Fruit fly (Drosophila melanogaster) whole organism, embryonic: ENCODE measurements around the gene Smu1.

Experiments
- Adf1 ChIP-seq: fragments of 200-800 bp; sonication (Bioruptor generic); IDR thresholded peaks from 2 replicates; pipeline ENCODE4 v1.3.6; 2022; ENCODE audit warnings: missing biosample characterization, missing genetic modification characterization
- BEAF-32 ChIP-seq: fragments of 200-800 bp; sonication (Bioruptor generic); optimal IDR thresholded peaks from 3 replicates; lab custom pipeline; 2017; ENCODE audit warnings: missing biosample characterization, missing genetic modification characterization, mild to moderate bottlenecking, moderate library complexity, missing genetic modification reagents
- CG11247 ChIP-seq: fragments of 200-800 bp; sonication (Bioruptor generic); IDR thresholded peaks from 2 replicates; pipeline ENCODE4 v1.3.6; 2022; ENCODE audit warnings: missing biosample characterization, missing genetic modification characterization
- CG12299 ChIP-seq: fragments of 200-800 bp; sonication (Bioruptor generic); optimal IDR thresholded peaks from 2 replicates; lab custom pipeline; 2018; ENCODE audit warnings: missing biosample characterization, mild to moderate bottlenecking, missing genetic modification characterization
- CG12942 ChIP-seq: fragments of 200-800 bp; sonication (Bioruptor generic); optimal IDR thresholded peaks from 3 replicates; lab custom pipeline; 2016; ENCODE audit warnings: missing biosample characterization, missing genetic modification characterization
- CG13287 ChIP-seq: fragments of 200-800 bp; sonication (Bioruptor generic); IDR thresholded peaks from 2 replicates; pipeline ENCODE4 v1.3.6; 2022; ENCODE audit warnings: missing biosample characterization, missing genetic modification characterization; ENCODE audit not compliant: partially characterized antibody
- CG13624 ChIP-seq: fragments of 200-800 bp; sonication (Bioruptor generic); optimal IDR thresholded peaks from 2 replicates; lab custom pipeline; 2016; ENCODE audit warnings: missing biosample characterization, missing genetic modification characterization
- CG13775 ChIP-seq: fragments of 200-800 bp; sonication (Bioruptor generic); optimal IDR thresholded peaks from 3 replicates; lab custom pipeline; 2017; ENCODE audit warnings: missing biosample characterization, mild to moderate bottlenecking, missing genetic modification characterization
- CG14050 ChIP-seq: fragments of 200-800 bp; sonication (Bioruptor generic); IDR thresholded peaks from 3 replicates; pipeline ENCODE4 v1.3.6; 2022; ENCODE audit warnings: missing biosample characterization, missing genetic modification characterization
- CG14710 ChIP-seq: fragments of 200-800 bp; sonication (Bioruptor generic); optimal IDR thresholded peaks from 3 replicates; lab custom pipeline; 2019; ENCODE audit warnings: missing biosample characterization, mild to moderate bottlenecking, missing genetic modification characterization, moderate library complexity
- CG16779 ChIP-seq: fragments of 200-800 bp; sonication (Bioruptor generic); IDR thresholded peaks from 2 replicates; pipeline ENCODE4 v1.3.6; 2022; ENCODE audit warnings: missing biosample characterization, missing genetic modification characterization
- CG17328 ChIP-seq: fragments of 200-800 bp; sonication (Bioruptor generic); IDR thresholded peaks from 2 replicates; pipeline ENCODE4 v1.3.6; 2022; ENCODE audit warnings: missing biosample characterization, missing genetic modification characterization
- CG17359 ChIP-seq: fragments of 200-800 bp; sonication (Bioruptor generic); optimal IDR thresholded peaks from 3 replicates; lab custom pipeline; 2018; ENCODE audit warnings: missing biosample characterization, mild to moderate bottlenecking, missing genetic modification characterization, moderate library complexity
- CG18476 ChIP-seq: fragments of 200-800 bp; sonication (Bioruptor generic); optimal IDR thresholded peaks from 2 replicates; lab custom pipeline; 2016; ENCODE audit warnings: missing biosample characterization, mild to moderate bottlenecking, missing genetic modification characterization
- CG18599 ChIP-seq: fragments of 200-800 bp; sonication (Bioruptor generic); optimal IDR thresholded peaks from 3 replicates; lab custom pipeline; 2017; ENCODE audit warnings: missing biosample characterization, missing genetic modification characterization, mild to moderate bottlenecking, moderate library complexity, missing genetic modification reagents
- CG2712 ChIP-seq: fragments of 200-800 bp; optimal IDR thresholded peaks from 3 replicates; lab custom pipeline; 2019; ENCODE audit warnings: missing biosample characterization, mild to moderate bottlenecking, missing genetic modification characterization, moderate library complexity
- CG33213 ChIP-seq: fragments of 200-800 bp; sonication (Bioruptor generic); optimal IDR thresholded peaks from 3 replicates; lab custom pipeline; 2016; ENCODE audit warnings: missing biosample characterization, missing genetic modification characterization
- CG42726 ChIP-seq: fragments of 200-800 bp; sonication (Bioruptor generic); IDR thresholded peaks from 2 replicates; pipeline ENCODE4 v1.3.6; 2022; ENCODE audit warnings: missing biosample characterization, missing genetic modification characterization; ENCODE audit not compliant: partially characterized antibody
- CG4360 ChIP-seq: fragments of 200-800 bp; sonication (Bioruptor generic); IDR thresholded peaks from 2 replicates; pipeline ENCODE4 v1.3.6; 2022; ENCODE audit warnings: missing biosample characterization, missing genetic modification characterization
- CG5180 ChIP-seq: fragments of 200-800 bp; sonication (Bioruptor generic); optimal IDR thresholded peaks from 3 replicates; lab custom pipeline; 2017; ENCODE audit warnings: missing biosample characterization, missing genetic modification characterization, mild to moderate bottlenecking, moderate library complexity, missing genetic modification reagents
- CG6791 ChIP-seq: fragments of 200-800 bp; sonication (Bioruptor generic); IDR thresholded peaks from 3 replicates; pipeline ENCODE4 v1.3.6; 2022; ENCODE audit warnings: missing biosample characterization, missing genetic modification characterization; ENCODE audit not compliant: partially characterized antibody
- CG8924 ChIP-seq: fragments of 200-800 bp; optimal IDR thresholded peaks from 3 replicates; lab custom pipeline; 2019; ENCODE audit warnings: missing biosample characterization, mild to moderate bottlenecking, missing genetic modification characterization, moderate library complexity
- Dek ChIP-seq: fragments of 200-800 bp; sonication (Bioruptor generic); optimal IDR thresholded peaks from 3 replicates; lab custom pipeline; 2019; ENCODE audit warnings: missing biosample characterization, mild to moderate bottlenecking, missing genetic modification characterization, moderate library complexity
- HHEX ChIP-seq: fragments of 200-800 bp; sonication (Bioruptor generic); optimal IDR thresholded peaks from 3 replicates; lab custom pipeline; 2017; ENCODE audit warnings: missing biosample characterization, mild to moderate bottlenecking, missing genetic modification characterization, missing genetic modification reagents
- Hey ChIP-seq: fragments of 200-800 bp; sonication (Bioruptor generic); optimal IDR thresholded peaks from 3 replicates; lab custom pipeline; 2018; ENCODE audit warnings: missing biosample characterization, mild to moderate bottlenecking, missing genetic modification characterization
- Hr39 ChIP-seq: fragments of >200 bp; optimal IDR thresholded peaks from 2 replicates; lab custom pipeline; 2017
- MTF-1 ChIP-seq: fragments of 200-800 bp; sonication (Bioruptor generic); optimal IDR thresholded peaks from 2 replicates; lab custom pipeline; 2018; ENCODE audit warnings: missing biosample characterization, mild to moderate bottlenecking, missing genetic modification characterization, borderline replicate concordance
- NC2α ChIP-seq: fragments of 200-800 bp; sonication (Bioruptor generic); optimal IDR thresholded peaks from 2 replicates; lab custom pipeline; 2016; ENCODE audit warnings: missing biosample characterization, missing genetic modification characterization
- Nf-YB ChIP-seq: fragments of 200-800 bp; sonication (Bioruptor generic); optimal IDR thresholded peaks from 3 replicates; lab custom pipeline; 2019; ENCODE audit warnings: missing biosample characterization, mild to moderate bottlenecking, missing genetic modification characterization, moderate library complexity
- NfI ChIP-seq: fragments of 200-800 bp; sonication (Bioruptor generic); optimal IDR thresholded peaks from 3 replicates; lab custom pipeline; 2018; ENCODE audit warnings: missing biosample characterization, mild to moderate bottlenecking, missing genetic modification characterization, moderate library complexity
- Optix ChIP-seq: fragments of 200-800 bp; sonication (Bioruptor generic); IDR thresholded peaks from 3 replicates; pipeline ENCODE4 v1.3.6; 2022; ENCODE audit warnings: missing biosample characterization, missing genetic modification characterization
- Sin3A ChIP-seq: fragments of >200 bp; optimal IDR thresholded peaks from 2 replicates; lab custom pipeline; 2018
- ci ChIP-seq: fragments of 200-800 bp; sonication (Bioruptor generic); IDR thresholded peaks from 3 replicates; pipeline ENCODE4 v1.3.6; 2022; ENCODE audit warnings: missing biosample characterization, missing genetic modification characterization
- exex ChIP-seq: fragments of 200-800 bp; sonication (Bioruptor generic); optimal IDR thresholded peaks from 4 replicates; lab custom pipeline; 2018; ENCODE audit warnings: missing biosample characterization, mild to moderate bottlenecking, missing genetic modification characterization, moderate library complexity
- fd64A ChIP-seq: fragments of 200-800 bp; sonication (Bioruptor generic); optimal IDR thresholded peaks from 3 replicates; lab custom pipeline; 2018; ENCODE audit warnings: missing biosample characterization, mild to moderate bottlenecking, missing genetic modification characterization
- fru ChIP-seq: fragments of >200 bp; optimal IDR thresholded peaks from 2 replicates; lab custom pipeline; 2017
- gsb ChIP-seq: fragments of 200-800 bp; sonication (Bioruptor generic); IDR thresholded peaks from 2 replicates; pipeline ENCODE4 v1.3.6; 2022; ENCODE audit warnings: missing biosample characterization, missing genetic modification characterization
- her ChIP-seq: fragments of 200-800 bp; sonication (Bioruptor generic); optimal IDR thresholded peaks from 2 replicates; lab custom pipeline; 2016; ENCODE audit warnings: missing biosample characterization, missing genetic modification characterization
- ind ChIP-seq: fragments of 200-800 bp; sonication (Bioruptor generic); optimal IDR thresholded peaks from 3 replicates; lab custom pipeline; 2016; ENCODE audit warnings: missing biosample characterization, missing genetic modification characterization
- jing ChIP-seq: fragments of 200-800 bp; sonication (Bioruptor generic); optimal IDR thresholded peaks from 2 replicates; lab custom pipeline; 2018; ENCODE audit warnings: missing biosample characterization, mild to moderate bottlenecking, missing genetic modification characterization
- jumu ChIP-seq: fragments of 200-800 bp; sonication (Bioruptor generic); optimal IDR thresholded peaks from 3 replicates; lab custom pipeline; 2016; ENCODE audit warnings: missing biosample characterization, missing genetic modification characterization
- p53 ChIP-seq: fragments of 200-800 bp; sonication (Bioruptor generic); optimal IDR thresholded peaks from 2 replicates; lab custom pipeline; 2016; ENCODE audit warnings: missing biosample characterization, missing genetic modification characterization
- pita ChIP-seq: fragments of 200-800 bp; sonication (Bioruptor generic); optimal IDR thresholded peaks from 2 replicates; lab custom pipeline; 2017; ENCODE audit warnings: missing biosample characterization, mild to moderate bottlenecking, missing genetic modification characterization
- prd ChIP-seq, 3 experiments: fragments of >200 bp in 2 of 3; fragments of 200-800 bp in 1 of 3; sonication (Bioruptor generic) in 1 of 3; optimal IDR thresholded peaks in 2 of 3; IDR thresholded peaks in 1 of 3; 2 replicates in 2 of 3; 3 replicates in 1 of 3; pipeline versions ENCODE4 v1.3.6 to Lab custom; 2017 to 2022; ENCODE audit warnings: missing biosample characterization in 1 of 3, missing genetic modification characterization in 1 of 3
- sim ChIP-seq: fragments of 200-800 bp; sonication (Bioruptor generic); IDR thresholded peaks from 2 replicates; pipeline ENCODE4 v1.3.6; 2022; ENCODE audit warnings: missing biosample characterization, missing genetic modification characterization
- sob ChIP-seq: fragments of 200-800 bp; sonication (Bioruptor generic); IDR thresholded peaks from 2 replicates; pipeline ENCODE4 v1.3.6; 2022; ENCODE audit warnings: missing biosample characterization, missing genetic modification characterization
- sr ChIP-seq: fragments of 200-800 bp; sonication (Bioruptor generic); IDR thresholded peaks from 3 replicates; pipeline ENCODE4 v1.3.6; 2022; ENCODE audit warnings: missing biosample characterization, missing genetic modification characterization
- unc-4 ChIP-seq: fragments of 200-800 bp; sonication (Bioruptor generic); IDR thresholded peaks from 2 replicates; pipeline ENCODE4 v1.3.6; 2022; ENCODE audit warnings: missing biosample characterization, missing genetic modification characterization; ENCODE audit not compliant: partially characterized antibody
- vnd ChIP-seq: fragments of 200-800 bp; sonication (Bioruptor generic); IDR thresholded peaks from 3 replicates; pipeline ENCODE4 v1.3.6; 2022; ENCODE audit warnings: missing biosample characterization, missing genetic modification characterization; ENCODE audit not compliant: partially characterized antibody
- yki ChIP-seq: fragments of >200 bp; optimal IDR thresholded peaks from 3 replicates; lab custom pipeline; 2018

Gene Smu1

DNA sequence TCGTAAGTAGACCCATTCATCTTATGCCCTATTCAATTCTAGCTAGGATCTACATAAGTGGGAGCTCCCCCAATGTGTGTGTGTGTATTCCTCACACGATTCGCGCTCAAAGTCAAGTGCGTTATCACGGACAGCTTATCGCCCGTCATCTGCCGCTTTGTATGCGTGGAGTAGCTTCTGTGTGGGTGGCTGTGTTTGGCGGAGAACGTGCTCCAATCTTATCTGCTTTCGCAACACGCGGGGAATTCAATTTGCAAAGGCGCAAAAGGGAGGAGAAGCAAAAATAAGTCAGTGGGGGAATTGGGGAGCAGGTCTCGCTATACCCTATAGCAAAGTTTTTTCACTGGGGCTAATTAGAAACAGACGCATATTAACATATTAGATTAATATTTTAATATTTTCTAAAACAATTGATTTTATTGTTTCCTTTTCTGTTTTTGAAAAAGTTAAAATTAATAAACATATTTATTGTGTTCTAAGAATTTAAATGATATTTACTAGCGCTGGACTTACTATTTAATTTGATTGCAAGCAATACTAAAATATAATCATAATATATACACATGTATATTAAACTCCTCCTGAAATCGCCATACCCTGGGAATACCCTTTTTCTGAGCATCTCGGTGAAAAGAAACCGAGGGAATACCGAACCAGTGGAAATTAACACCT lies 4.1 kb upstream of the Smu1 start (continued):
- TF ChIP-seq sim (GFP tag; lab: Robert Waterston, UW) = no peak
- TF ChIP-seq Nf-YB = no peak
- no peak for TF ChIP-seq Dek
- no peak for TF ChIP-seq CG14050 (GFP tag; lab: Robert Waterston, UW)
- TF ChIP-seq fd64A (GFP tag; lab: Kevin White, UChicago) = no peak
- no peak for TF ChIP-seq NC2α (GFP tag; lab: Kevin White, UChicago)
- 0 out of 3 replicates have a peak, but pooled peaks have one; percentile 31 for TF ChIP-seq vnd
- no peak for TF ChIP-seq her (GFP tag; lab: Kevin White, UChicago)
- no peak for TF ChIP-seq CG13624
- TF ChIP-seq CG11247 (GFP tag; lab: Robert Waterston, UW) = peak; percentile 30; the same call in 1 of the 2 replicates
- TF ChIP-seq BEAF-32 (GFP tag; lab: Kevin White, UChicago) = no peak
- TF ChIP-seq CG13287 (GFP tag; lab: Robert Waterston, UW) = no peak
- TF ChIP-seq CG42726 = no peak
- no peak for TF ChIP-seq CG18476
- no peak for TF ChIP-seq Sin3A (lab: Kevin White, UChicago)
- TF ChIP-seq NfI (GFP tag; lab: Kevin White, UChicago) = no peak
- TF ChIP-seq MTF-1 (GFP tag; lab: Kevin White, UChicago) = no peak
- no peak for TF ChIP-seq Hr39 (lab: Kevin White, UChicago)
- no peak for TF ChIP-seq CG12942
- no peak for TF ChIP-seq sob (GFP tag; lab: Robert Waterston, UW)
- no peak for TF ChIP-seq CG5180
- TF ChIP-seq CG12299 (tag; lab: Kevin White, UChicago) = no peak
- TF ChIP-seq jumu = no peak
- peak; percentile 28 for TF ChIP-seq Hey
- no peak for TF ChIP-seq CG14710 (tag; lab: Kevin White, UChicago)
- TF ChIP-seq ind (GFP tag; lab: Kevin White, UChicago) = peak; percentile 38
- no peak for TF ChIP-seq gsb
- TF ChIP-seq CG8924 (tag; lab: Kevin White, UChicago) = peak; percentile 63
- TF ChIP-seq CG33213 (GFP tag; lab: Kevin White, UChicago) = no peak
- TF ChIP-seq HHEX (GFP tag; lab: Kevin White, UChicago) = peak; percentile 57
- no peak for TF ChIP-seq prd (optimal IDR thresholded peaks at IDR 0.05; lab: Kevin White, UChicago)
- TF ChIP-seq prd (GFP tag; IDR thresholded peaks at IDR 0.05; lab: Robert Waterston, UW) = peak; percentile 37; the same call in 1 of the 3 replicates
- TF ChIP-seq CG17328 (GFP tag; lab: Robert Waterston, UW) = no peak
- TF ChIP-seq CG4360 (GFP tag; lab: Robert Waterston, UW) = no peak
- no peak for TF ChIP-seq p53 (GFP tag; lab: Kevin White, UChicago)
- no peak for TF ChIP-seq sr (GFP tag; lab: Robert Waterston, UW)
- peak; percentile 11; the same call in 1 of the 2 replicates for TF ChIP-seq Adf1 (GFP tag; lab: Robert Waterston, UW)
- no peak for TF ChIP-seq CG6791
- peak; percentile 3 for TF ChIP-seq exex
- peak; percentile 8 for TF ChIP-seq CG2712 (tag; lab: Kevin White, UChicago)
- no peak for TF ChIP-seq pita (GFP tag; lab: Kevin White, UChicago)
- peak; percentile 34 for TF ChIP-seq CG13775
- TF ChIP-seq CG16779 (GFP tag; lab: Robert Waterston, UW) = no peak
- TF ChIP-seq CG18599 (GFP tag; lab: Kevin White, UChicago) = peak; percentile 86
- TF ChIP-seq Optix = no peak
- no peak for TF ChIP-seq unc-4 (GFP tag; lab: Robert Waterston, UW)
- no peak for TF ChIP-seq fru
- TF ChIP-seq CG17359 (tag; lab: Kevin White, UChicago) = peak; percentile 27
- TF ChIP-seq ci (GFP tag; lab: Robert Waterston, UW) = 0 out of 3 replicates have a peak, but pooled peaks have one; percentile 11
- TF ChIP-seq jing = no peak
- TF ChIP-seq yki (lab: Kevin White, UChicago) = no peak
